Worm (Caenorhabditis elegans): ENCODE results near the gene zim-2.

Gene zim-2

DNA sequence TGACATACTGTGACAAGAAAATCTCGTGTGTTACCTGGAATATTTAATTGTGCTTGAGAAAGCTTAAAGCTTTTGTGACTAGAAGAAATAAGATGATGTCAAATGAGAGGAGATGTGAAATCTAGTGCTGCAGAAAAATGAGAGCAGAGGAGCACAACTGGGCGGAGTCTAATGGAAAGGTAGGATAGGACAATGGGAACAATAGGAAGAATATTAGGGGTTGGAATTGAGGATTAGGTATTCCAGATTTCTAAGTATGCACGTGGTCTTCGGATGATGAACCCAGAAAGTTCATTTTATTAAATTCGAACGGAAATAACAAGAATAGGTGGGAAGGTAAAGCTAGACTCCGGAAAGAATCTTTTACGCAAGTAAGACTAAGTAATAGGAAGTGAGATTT, 38.5 kb downstream of the zim-2 start, which contains the start of gene C43F9.7:
Gene C43F9.7 (minus strand): TSS at position 101 of the 400 bp plus-strand sequence.
- TF ChIP-seq mab-5 (tag; optimal IDR thresholded peaks at IDR 0.05) (no peak), M03D4.4 (tag; optimal IDR thresholded peaks at IDR 0.05) (no peak), lin-13 (tag; optimal IDR thresholded peaks at IDR 0.05) (no peak), ceh-83 (GFP tag; optimal IDR thresholded peaks at IDR 0.05) (no peak), flh-1 (GFP tag; optimal IDR thresholded peaks at IDR 0.05) (no peak), mls-2 (tag; optimal IDR thresholded peaks at IDR 0.05) (no peak), ceh-39 (tag; optimal IDR thresholded peaks at IDR 0.05) (no peak), nhr-76 (tag; optimal IDR thresholded peaks at IDR 0.05) (no peak), elt-3 (tag; optimal IDR thresholded peaks at IDR 0.05) (no peak), bed-3 (GFP tag; optimal IDR thresholded peaks at IDR 0.05) (no peak), lin-32 (GFP tag; optimal IDR thresholded peaks at IDR 0.05) (no peak), nhr-28 (tag; optimal IDR thresholded peaks at IDR 0.05) (no peak), unc-62 (GFP tag; optimal IDR thresholded peaks at IDR 0.05) (no peak), blmp-1 (tag; optimal IDR thresholded peaks at IDR 0.05) (no peak), unc-120 (tag; optimal IDR thresholded peaks at IDR 0.05; ENCODE audit: poor library complexity, severe bottlenecking) (no peak), nhr-2 (tag; optimal IDR thresholded peaks at IDR 0.05) (no peak), ces-1 (GFP tag; optimal IDR thresholded peaks at IDR 0.05) (no peak)

DNA sequence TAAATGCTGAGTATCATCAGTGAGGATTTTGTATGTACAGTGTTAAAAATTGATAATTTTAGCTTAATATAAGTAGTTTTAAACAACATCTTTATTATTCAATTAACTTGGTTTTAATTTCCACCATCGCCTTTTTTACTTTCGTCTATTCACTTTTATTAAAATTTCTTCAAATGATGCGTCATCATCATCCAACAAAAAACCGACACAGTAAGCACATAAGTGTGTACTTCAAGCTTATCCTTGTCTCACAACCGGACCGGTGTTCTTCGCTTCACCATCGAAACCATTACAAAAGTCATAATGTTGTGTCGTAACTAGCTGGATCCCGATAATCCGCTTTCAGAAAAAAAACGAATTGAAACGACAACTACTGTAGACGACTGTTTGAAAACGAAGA, 41.5 kb downstream of the zim-2 start, which contains the start of gene C43F9.11:
Gene C43F9.11 (plus strand): TSS at position 301 of the 400 bp plus-strand sequence.
- TF ChIP-seq drap-1 (GFP tag; optimal IDR thresholded peaks at IDR 0.05) (no peak), unc-120 (tag; optimal IDR thresholded peaks at IDR 0.05; ENCODE audit: poor library complexity, severe bottlenecking) (no peak), ceh-83 (GFP tag; optimal IDR thresholded peaks at IDR 0.05) (no peak), flh-1 (GFP tag; optimal IDR thresholded peaks at IDR 0.05) (no peak), cnd-1 (tag; optimal IDR thresholded peaks at IDR 0.05) (no peak), sptf-1 (tag; optimal IDR thresholded peaks at IDR 0.05) (no peak), elt-3 (tag; optimal IDR thresholded peaks at IDR 0.05) (no peak), nhr-28 (tag; optimal IDR thresholded peaks at IDR 0.05) (no peak), nhr-237 (tag; optimal IDR thresholded peaks at IDR 0.05) (no peak), ztf-11 (tag; optimal IDR thresholded peaks at IDR 0.05) (no peak), ceh-39 (tag; optimal IDR thresholded peaks at IDR 0.05) (no peak), hlh-1 (tag; optimal IDR thresholded peaks at IDR 0.05) (no peak), ceh-43 (GFP tag; optimal IDR thresholded peaks at IDR 0.05) (no peak), bed-3 (GFP tag; optimal IDR thresholded peaks at IDR 0.05) (no peak), snpc-4 (tag; optimal IDR thresholded peaks at IDR 0.05) (no peak), unc-39 (tag; optimal IDR thresholded peaks at IDR 0.05) (no peak), ham-2 (GFP tag; optimal IDR thresholded peaks at IDR 0.05) (no peak), mep-1 (tag; optimal IDR thresholded peaks at IDR 0.05) (no peak), ces-1 (GFP tag; optimal IDR thresholded peaks at IDR 0.05) (no peak)

DNA sequence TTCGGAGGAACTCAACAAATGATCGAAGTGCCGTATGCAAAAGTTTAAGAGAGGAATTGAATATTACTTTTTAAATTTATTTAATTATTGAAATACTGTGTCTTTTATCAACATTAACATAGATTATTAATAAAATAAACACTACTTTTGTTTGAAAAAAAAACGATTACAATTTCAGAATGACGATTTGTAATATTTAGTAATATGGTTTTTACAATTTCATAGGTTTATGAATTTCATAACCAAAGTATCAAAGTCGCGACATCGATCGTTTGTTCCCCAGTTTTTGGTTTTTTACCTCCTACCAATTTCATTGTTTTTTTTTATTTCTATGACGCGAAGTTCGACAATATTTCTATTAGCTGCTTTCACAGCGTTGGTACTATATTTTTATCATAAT, 44.9 kb downstream of the zim-2 start, which contains the start of gene R09H10.1:
Gene R09H10.1 (plus strand): TSS at position 301 of the 400 bp plus-strand sequence.
- TF ChIP-seq mep-1 (tag; optimal IDR thresholded peaks at IDR 0.05) (no peak), hlh-1 (tag; optimal IDR thresholded peaks at IDR 0.05) (no peak), ceh-43 (GFP tag; optimal IDR thresholded peaks at IDR 0.05) (no peak), drap-1 (GFP tag; optimal IDR thresholded peaks at IDR 0.05) (no peak), sem-2 (GFP tag; optimal IDR thresholded peaks at IDR 0.05) (no peak)

DNA sequence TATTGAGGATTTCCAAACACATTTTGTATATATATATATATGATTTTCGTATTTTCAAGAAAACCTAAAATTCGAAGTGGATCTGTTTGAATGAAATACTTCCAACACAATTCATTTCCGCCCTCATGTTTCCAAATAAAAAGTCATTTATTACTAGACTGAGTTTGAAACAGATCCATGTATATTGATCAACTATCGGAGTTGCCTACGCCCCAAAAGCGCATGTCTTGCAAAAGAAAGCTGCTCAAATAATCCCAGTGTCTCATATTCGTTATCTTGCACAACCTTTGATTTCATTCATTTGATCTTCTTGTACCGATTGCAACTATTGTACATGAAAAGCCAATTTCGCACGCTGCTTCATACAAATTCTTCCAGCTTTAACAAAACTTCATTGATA, 47.6 kb downstream of the zim-2 start, which contains the start of gene R09H10.2:
Gene R09H10.2 (plus strand): TSS at position 301 of the 400 bp plus-strand sequence.
- TF ChIP-seq unc-120 (tag; optimal IDR thresholded peaks at IDR 0.05; ENCODE audit: poor library complexity, severe bottlenecking): no peak

DNA sequence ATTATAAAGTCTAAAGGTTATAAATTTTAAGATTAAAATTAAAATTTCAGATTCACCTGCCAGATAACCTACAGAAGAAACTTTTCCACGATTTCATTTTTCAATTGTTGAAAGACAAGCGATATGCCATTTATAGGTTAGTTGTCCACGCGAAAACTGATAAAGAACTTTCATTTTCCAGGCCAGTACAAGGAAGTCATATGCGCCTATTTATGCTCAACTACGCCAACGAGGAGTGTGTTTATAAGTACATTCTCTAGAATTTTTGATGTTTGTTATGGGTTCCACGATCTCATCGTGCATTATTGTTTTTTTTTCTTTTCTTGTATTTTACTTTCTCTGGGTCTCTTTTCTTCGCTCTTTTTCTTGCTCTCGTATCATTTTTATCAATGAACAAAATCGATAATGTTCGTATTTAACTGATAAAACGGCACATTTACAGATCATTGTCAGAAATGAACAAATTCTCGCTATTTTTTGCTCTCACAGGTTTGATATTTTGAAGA, 51.6 kb downstream of the zim-2 start, which contains the start of gene R09H10.3:
Gene R09H10.3 (plus strand): TSS at position 456 of the 506 bp plus-strand sequence.
- TF ChIP-seq nhr-237 (tag; optimal IDR thresholded peaks at IDR 0.05): no peak
- no peak for TF ChIP-seq drap-1 (GFP tag; optimal IDR thresholded peaks at IDR 0.05)
